Worm (Caenorhabditis elegans) whole organism, L4/young adult: Measurements from ENCODE around the gene math-20.
"Not testable (repeated sequence)": the region's sequence is repeated elsewhere in the genome, so short reads cannot be mapped to it uniquely, and the experiment has no call there.

Experiments
- W03F9.2 ChIP-seq: fragments of 150-350 bp; optimal IDR thresholded peaks from 2 replicates; lab custom pipeline; 2014; ENCODE audit warnings: missing biosample characterization, missing genetic modification characterization
- dao-5 ChIP-seq: sonication (generic microtip); optimal IDR thresholded peaks from 2 replicates; lab custom pipeline; 2016; ENCODE audit warnings: missing genotype, missing genetic modification characterization, moderate library complexity, missing compliant biosample characterization
- him-1 ChIP-seq: sonication (generic microtip); optimal IDR thresholded peaks from 2 replicates; lab custom pipeline; 2016; ENCODE audit warnings: missing genotype, missing genetic modification reagents, missing genetic modification characterization, missing compliant biosample characterization

Gene math-20

DNA sequence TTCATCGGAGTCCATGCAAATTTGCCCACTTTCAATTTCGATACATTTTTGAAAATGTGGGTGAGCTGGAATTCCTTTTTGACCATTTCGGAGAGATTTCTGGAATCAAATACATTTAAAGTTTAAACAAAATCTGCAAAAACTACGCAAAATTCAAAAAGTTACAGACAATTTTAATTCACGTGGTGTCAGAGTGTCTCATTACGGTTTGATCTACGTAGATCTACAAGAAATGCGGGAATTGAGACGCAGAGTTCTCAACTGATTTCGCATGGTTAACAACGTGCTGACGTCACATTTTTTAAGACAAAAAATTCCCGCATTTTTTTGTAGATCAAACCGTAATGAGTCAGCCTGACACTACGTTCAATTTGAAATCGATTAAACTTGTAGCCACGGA, 30.2 kb downstream of the math-20 start, which contains the start of gene bath-21:
TSS of gene bath-21 (minus strand) at position 101 of the 400 bp plus-strand sequence.
- no peak for TF ChIP-seq him-1
- TF ChIP-seq dao-5 (tag; lab: Kevin White, UChicago), result no peak
- TF ChIP-seq W03F9.2 (tag; lab: Kevin White, UChicago), result no peak

DNA sequence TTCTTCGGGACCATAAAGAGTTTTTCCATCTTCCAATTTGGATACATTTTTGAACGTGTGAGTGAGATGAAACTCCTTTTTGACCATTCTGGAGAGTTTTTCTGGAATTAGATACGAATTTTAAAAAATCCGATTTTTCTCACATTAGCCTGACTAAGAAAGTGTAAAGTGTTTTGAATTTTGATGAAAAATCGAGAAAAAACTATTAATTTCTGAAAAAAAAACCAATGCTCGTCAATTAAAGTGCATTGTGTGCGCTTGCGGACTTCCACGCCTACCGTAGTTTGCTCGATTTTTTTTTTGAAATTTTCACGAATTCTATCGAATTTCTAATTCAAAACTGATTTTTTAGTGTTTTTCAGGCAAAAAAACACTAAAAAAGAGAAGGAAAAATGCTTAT, 32.4 kb downstream of the math-20 start, which contains the start of gene bath-1:
TSS of gene bath-1 (minus strand) at position 101 of the 400 bp plus-strand sequence.
- TF ChIP-seq dao-5 (tag; lab: Kevin White, UChicago), result no peak
- no peak for TF ChIP-seq W03F9.2 (tag; lab: Kevin White, UChicago)
- TF ChIP-seq him-1, result no peak

DNA sequence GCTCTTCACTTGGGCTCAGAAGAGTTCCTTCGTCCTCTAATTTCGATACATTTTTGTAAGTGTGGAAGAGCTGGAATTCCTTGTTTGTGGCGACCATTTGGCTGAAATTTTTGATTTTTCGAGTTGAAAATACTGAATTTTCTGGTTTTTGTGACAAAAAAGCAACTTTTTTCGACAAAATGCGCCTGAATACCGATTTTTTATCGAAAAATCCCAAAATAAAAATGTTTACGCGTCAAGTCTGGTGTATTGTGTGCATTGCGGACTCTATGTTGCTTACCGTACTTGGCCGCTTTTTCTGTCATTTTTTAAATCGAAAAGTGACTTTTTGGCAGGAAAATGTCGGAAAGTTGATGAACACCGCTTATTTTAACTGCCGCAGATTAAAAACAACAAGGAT, 34.0 kb downstream of the math-20 start, which contains the start of gene bath-3:
TSS of gene bath-3 (minus strand) at position 101 of the 400 bp plus-strand sequence.
- TF ChIP-seq dao-5 (tag; lab: Kevin White, UChicago), result no peak
- TF ChIP-seq him-1, result no peak
- no peak for TF ChIP-seq W03F9.2 (tag; lab: Kevin White, UChicago)

DNA sequence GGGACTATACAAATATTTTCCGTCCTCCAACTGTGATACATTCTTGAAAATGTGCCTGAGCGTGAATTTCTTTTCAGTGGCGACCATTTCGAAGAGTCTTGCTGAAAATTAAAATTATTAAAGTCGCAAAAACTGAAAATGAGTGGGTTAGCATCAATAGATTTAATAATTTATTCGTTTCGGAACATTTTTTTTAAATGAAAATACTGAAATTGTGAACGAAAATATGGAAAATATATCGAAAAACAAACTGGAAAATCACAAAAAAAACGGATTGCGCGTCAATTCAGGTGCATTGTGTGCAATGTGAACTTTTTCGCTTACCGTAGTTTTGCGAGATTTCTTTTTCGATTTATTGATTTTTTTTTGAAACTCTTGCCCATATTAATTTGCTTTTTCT, 35.5 kb downstream of the math-20 start, which contains the start of gene bath-5:
TSS of gene bath-5 (minus strand) at position 101 of the 400 bp plus-strand sequence.
- TF ChIP-seq W03F9.2 (tag; lab: Kevin White, UChicago) (no peak), him-1 (no peak)

DNA sequence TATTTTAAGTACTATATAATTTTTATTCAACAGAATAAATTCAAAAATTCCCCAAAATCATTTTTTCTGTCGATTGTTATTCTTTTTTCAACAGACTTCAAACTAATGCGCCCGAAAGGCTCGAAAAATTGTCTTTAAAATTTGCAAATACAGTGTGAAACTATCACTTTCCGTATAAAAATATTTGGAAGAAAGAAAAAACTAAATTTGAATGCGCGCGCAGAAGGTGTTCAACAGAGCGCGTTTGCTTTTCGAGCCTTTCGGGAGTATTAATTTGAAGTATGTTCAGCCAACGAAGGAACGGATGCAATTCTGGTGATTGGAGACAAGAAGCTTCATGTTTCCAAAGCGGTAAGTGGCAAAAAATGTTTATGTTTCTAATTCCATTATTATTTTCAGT, 35.9 kb downstream of the math-20 start, which contains the start of gene btb-4:
TSS of gene btb-4 (plus strand) at position 35 of the 400 bp plus-strand sequence.
- TF ChIP-seq him-1; W03F9.2 (tag; lab: Kevin White, UChicago); dao-5 (tag; lab: Kevin White, UChicago): not testable (repeated sequence)

DNA sequence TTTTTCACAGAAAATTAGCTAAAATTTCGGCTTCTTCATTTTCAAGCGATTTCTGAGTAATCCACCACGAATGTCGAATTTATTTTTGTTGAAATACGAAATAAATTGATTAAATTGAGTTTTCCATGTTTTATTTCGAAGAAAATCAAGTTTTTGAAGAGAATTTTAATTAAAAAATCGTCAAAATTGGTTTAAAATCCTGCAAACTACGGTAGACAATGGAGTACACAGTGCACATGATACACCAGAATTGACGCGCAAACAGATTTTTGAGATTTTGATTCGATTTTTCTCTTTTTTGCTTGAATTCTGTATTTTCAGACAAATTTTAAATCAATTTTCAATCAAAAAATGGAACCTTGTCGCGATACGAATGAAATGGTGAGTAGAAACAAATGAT, 36.9 kb downstream of the math-20 start, which contains the start of gene F59H6.14:
TSS of gene F59H6.14 (plus strand) at position 301 of the 400 bp plus-strand sequence.
- TF ChIP-seq W03F9.2 (tag; lab: Kevin White, UChicago) (no peak), him-1 (no peak)

DNA sequence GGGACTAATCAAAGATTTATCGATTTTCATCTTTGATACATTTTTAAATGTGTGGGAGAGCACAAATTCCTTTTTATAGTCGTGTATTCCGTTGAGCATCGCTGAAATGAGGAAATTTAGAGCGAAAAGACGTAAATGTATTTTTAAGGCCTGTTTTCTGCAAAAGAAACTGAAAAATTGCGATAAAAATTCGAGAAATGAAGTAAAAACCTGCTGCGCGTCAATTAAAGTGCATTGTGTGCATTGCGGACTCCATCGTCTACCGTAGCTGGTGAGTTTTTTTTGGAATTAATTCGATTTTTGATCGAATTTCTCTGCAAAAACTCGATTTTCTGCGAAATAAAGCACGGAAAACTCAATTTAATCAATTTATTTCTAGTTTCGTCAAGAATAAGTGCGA, 43.0 kb downstream of the math-20 start, which contains the start of gene bath-19:
TSS of gene bath-19 (minus strand) at position 101 of the 400 bp plus-strand sequence.
- TF ChIP-seq W03F9.2 (tag; lab: Kevin White, UChicago) (no peak), dao-5 (tag; lab: Kevin White, UChicago) (no peak), him-1 (no peak)

DNA sequence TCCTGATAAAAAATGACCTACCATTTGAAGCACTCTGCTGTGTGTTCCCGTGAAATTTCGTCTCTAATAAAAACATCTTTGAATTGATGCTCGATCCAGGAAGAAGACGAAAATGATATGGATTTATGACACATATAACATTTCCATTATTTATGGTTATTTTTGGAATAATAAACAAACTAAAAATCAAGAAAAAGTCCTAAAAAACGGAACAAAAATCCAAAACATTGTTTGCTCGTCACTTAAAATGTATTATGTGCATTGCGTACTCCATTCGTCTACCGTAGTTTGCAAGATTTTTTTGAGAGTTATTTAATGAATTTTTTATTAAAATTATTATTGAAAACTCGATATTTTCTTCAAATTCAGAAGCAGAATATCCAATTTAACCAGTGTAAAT, 46.1 kb downstream of the math-20 start, which contains the start of gene bath-20:
TSS of gene bath-20 (minus strand) at position 101 of the 400 bp plus-strand sequence.
- TF ChIP-seq dao-5 (tag; lab: Kevin White, UChicago) (no peak), him-1 (no peak), W03F9.2 (tag; lab: Kevin White, UChicago) (no peak)

DNA sequence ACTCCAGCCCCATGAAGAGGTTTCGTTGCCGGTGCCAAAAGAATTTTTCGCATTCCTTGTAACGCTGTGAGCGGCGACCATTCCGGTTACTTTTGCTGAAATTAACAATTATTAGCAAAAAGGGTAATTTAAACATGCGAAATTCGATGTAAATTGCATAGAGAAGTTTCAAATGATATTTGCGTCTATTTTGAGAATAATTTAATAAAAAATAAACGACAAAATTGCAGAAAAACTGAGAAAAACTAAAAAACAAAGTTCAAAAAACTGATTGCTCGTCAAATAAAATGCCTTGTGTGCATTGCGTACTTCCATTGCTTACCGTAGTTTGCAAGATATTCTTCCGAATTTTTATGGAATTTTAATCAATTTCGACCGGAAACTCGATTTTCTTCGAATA, 49.2 kb downstream of the math-20 start, which contains the start of gene bath-24:
TSS of gene bath-24 (minus strand) at position 101 of the 400 bp plus-strand sequence.
- no peak for TF ChIP-seq W03F9.2 (tag; lab: Kevin White, UChicago)
- no peak for TF ChIP-seq him-1
- no peak for TF ChIP-seq dao-5 (tag; lab: Kevin White, UChicago)

DNA sequence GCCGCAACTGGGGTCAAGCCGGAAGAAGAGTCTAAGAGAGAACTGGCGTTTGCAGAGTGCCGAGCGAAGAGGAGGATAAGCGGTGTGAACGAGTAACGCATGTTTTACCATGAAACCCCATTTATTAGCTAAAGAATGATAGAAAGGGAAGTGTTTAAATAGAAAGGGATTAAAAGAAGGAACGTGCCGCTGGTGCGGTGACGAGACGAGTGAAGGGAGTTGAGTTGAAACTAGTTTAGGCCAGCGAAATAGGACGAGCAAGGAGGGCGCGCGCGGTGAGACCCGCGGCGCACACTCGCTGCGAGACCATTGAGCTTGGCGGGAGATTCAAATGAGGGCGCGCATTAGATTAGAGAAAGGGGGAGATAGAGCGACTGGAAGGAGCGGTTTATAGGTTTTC, 50.2 kb downstream of the math-20 start, which contains the start of gene math-1:
TSS of gene math-1 (minus strand) at position 101 of the 400 bp plus-strand sequence.
- TF ChIP-seq him-1; dao-5 (tag; lab: Kevin White, UChicago); W03F9.2 (tag; lab: Kevin White, UChicago): not testable (repeated sequence)
